Worm (Caenorhabditis elegans) whole organism, L4 larva: ENCODE measurements around the gene pqn-68.

Experiments
- F10B5.3 ChIP-seq: sonication (generic microtip); optimal IDR thresholded peaks from 2 replicates; lab custom pipeline; 2016; ENCODE audit warnings: mild to moderate bottlenecking, missing genetic modification characterization, missing compliant biosample characterization
- F49E8.2 ChIP-seq: sonication (generic microtip); optimal IDR thresholded peaks from 2 replicates; lab custom pipeline; 2016; ENCODE audit warnings: missing compliant biosample characterization, mild to moderate bottlenecking, missing genetic modification characterization, borderline replicate concordance
- Y105C5A.15 ChIP-seq: fragments of 200-800 bp; sonication (Bioruptor generic); IDR thresholded peaks from 2 replicates; pipeline ENCODE4 v1.3.6; 2022; ENCODE audit warnings: missing genetic modification characterization, missing compliant biosample characterization
- Y75B8A.6 ChIP-seq: fragments of 200-800 bp; sonication (Bioruptor generic); IDR thresholded peaks from 2 replicates; pipeline ENCODE4 v1.3.6; 2022; ENCODE audit warnings: missing genetic modification reagents, missing genetic modification characterization, missing compliant biosample characterization
- ZK337.2 ChIP-seq: fragments of 200-800 bp; sonication (Bioruptor generic); IDR thresholded peaks from 2 replicates; pipeline ENCODE4 v1.3.6; 2022; ENCODE audit warnings: missing genetic modification reagents, missing genetic modification characterization, missing compliant biosample characterization
- ceh-82 ChIP-seq: sonication (generic microtip); optimal IDR thresholded peaks from 2 replicates; lab custom pipeline; 2017; ENCODE audit warnings: missing biosample characterization, missing genetic modification characterization
- ces-1 ChIP-seq: fragments of 150-350 bp; sonication (generic microtip); optimal IDR thresholded peaks from 4 replicates; lab custom pipeline; 2014; ENCODE audit warnings: missing biosample characterization, missing genetic modification reagents, missing genetic modification characterization
- daf-16 ChIP-seq, 3 experiments: sonication (generic microtip); optimal IDR thresholded peaks; 2 replicates each; lab custom pipeline; 2016 to 2017; ENCODE audit warnings: missing genetic modification characterization in 3 of 3, missing genetic modification reagents in 3 of 3, mild to moderate bottlenecking in 2 of 3, missing compliant biosample characterization in 2 of 3, missing biosample characterization in 1 of 3, moderate library complexity in 1 of 3
- dmd-9 ChIP-seq: fragments of 200-800 bp; sonication (Bioruptor generic); IDR thresholded peaks from 2 replicates; pipeline ENCODE4 v1.3.6; 2022; ENCODE audit warnings: missing genetic modification reagents, missing genetic modification characterization, missing compliant biosample characterization
- dpl-1 ChIP-seq: fragments of 150-350 bp; optimal IDR thresholded peaks from 2 replicates; lab custom pipeline; 2014; ENCODE audit warnings: missing biosample characterization, missing genetic modification reagents, missing genetic modification characterization
- dve-1 ChIP-seq: sonication (generic microtip); optimal IDR thresholded peaks from 2 replicates; lab custom pipeline; 2017; ENCODE audit warnings: antibody characterized with exemption, mild to moderate bottlenecking, missing genetic modification characterization, missing compliant biosample characterization; ENCODE audit not compliant: insufficient read depth
- egl-27 ChIP-seq: sonication (generic microtip); optimal IDR thresholded peaks from 3 replicates; lab custom pipeline; 2017; ENCODE audit warnings: missing biosample characterization, missing genetic modification reagents, missing genetic modification characterization
- gei-8 ChIP-seq: fragments of 200-800 bp; sonication (Bioruptor generic); optimal IDR thresholded peaks from 2 replicates; lab custom pipeline; 2018; ENCODE audit warnings: mild to moderate bottlenecking, missing genetic modification characterization, missing compliant biosample characterization
- hif-1 ChIP-seq, 2 experiments: sonication (generic microtip); optimal IDR thresholded peaks; 2 replicates each; lab custom pipeline; 2016 to 2017; ENCODE audit warnings: missing compliant biosample characterization in 2 of 2, missing genetic modification characterization in 2 of 2, missing genetic modification reagents in 2 of 2, missing genotype in 2 of 2, mild to moderate bottlenecking in 1 of 2
- hlh-30 ChIP-seq: sonication (generic microtip); optimal IDR thresholded peaks from 2 replicates; lab custom pipeline; 2017; ENCODE audit warnings: antibody characterized with exemption, mild to moderate bottlenecking, missing genetic modification characterization, missing compliant biosample characterization; ENCODE audit not compliant: insufficient read depth
- jun-1 ChIP-seq: fragments of 150-350 bp; optimal IDR thresholded peaks from 2 replicates; lab custom pipeline; 2014; ENCODE audit warnings: missing biosample characterization, missing genetic modification reagents, missing genetic modification characterization
- lin-39 ChIP-seq: fragments of 150-350 bp; optimal IDR thresholded peaks from 2 replicates; lab custom pipeline; 2014; ENCODE audit warnings: missing biosample characterization, missing genetic modification reagents, missing genetic modification characterization
- lir-3 ChIP-seq: sonication (generic microtip); optimal IDR thresholded peaks from 2 replicates; lab custom pipeline; 2016; ENCODE audit warnings: mild to moderate bottlenecking, missing genetic modification characterization, missing compliant biosample characterization
- lsy-2 ChIP-seq, 2 experiments: fragments of 150-350 bp in 1 of 2; sonication (generic microtip) in 1 of 2; optimal IDR thresholded peaks; 2 replicates each; lab custom pipeline; 2014 to 2017; ENCODE audit warnings: missing biosample characterization in 2 of 2, missing genetic modification characterization in 2 of 2
- mxl-2 ChIP-seq: fragments of 200-800 bp; sonication (Bioruptor generic); conservative IDR thresholded peaks from 2 replicates; pipeline ENCODE4 v1.3.6; 2022; ENCODE audit warnings: missing genetic modification reagents, missing genetic modification characterization, missing compliant biosample characterization
- nhr-10 ChIP-seq: fragments of 150-350 bp; optimal IDR thresholded peaks from 2 replicates; lab custom pipeline; 2014; ENCODE audit warnings: missing biosample characterization, missing genetic modification characterization
- nhr-102 ChIP-seq: sonication (generic microtip); optimal IDR thresholded peaks from 2 replicates; lab custom pipeline; 2016; ENCODE audit warnings: mild to moderate bottlenecking, missing genetic modification characterization, moderate library complexity, missing compliant biosample characterization
- nhr-111 ChIP-seq: fragments of 200-800 bp; sonication (Bioruptor generic); optimal IDR thresholded peaks from 2 replicates; lab custom pipeline; 2018; ENCODE audit warnings: mild to moderate bottlenecking, missing genetic modification characterization, missing compliant biosample characterization
- nhr-28 ChIP-seq: fragments of 150-350 bp; optimal IDR thresholded peaks from 2 replicates; lab custom pipeline; 2014; ENCODE audit warnings: missing biosample characterization, missing genetic modification characterization
- nhr-41 ChIP-seq: fragments of 200-800 bp; sonication (Bioruptor generic); IDR thresholded peaks from 2 replicates; pipeline ENCODE4 v1.3.6; 2022; ENCODE audit warnings: missing genetic modification reagents, missing genetic modification characterization, missing compliant biosample characterization
- php-3 ChIP-seq: fragments of 200-800 bp; sonication (Bioruptor generic); IDR thresholded peaks from 2 replicates; pipeline ENCODE4 v1.3.6; 2022; ENCODE audit warnings: missing genetic modification reagents, missing genetic modification characterization, missing compliant biosample characterization
- sdz-12 ChIP-seq: fragments of 200-800 bp; sonication (Bioruptor generic); optimal IDR thresholded peaks from 2 replicates; lab custom pipeline; 2018; ENCODE audit warnings: mild to moderate bottlenecking, missing genetic modification characterization, missing compliant biosample characterization
- skn-1 ChIP-seq: fragments of 150-350 bp; optimal IDR thresholded peaks from 2 replicates; lab custom pipeline; 2014; ENCODE audit warnings: missing biosample characterization, missing genetic modification characterization
- unc-39 ChIP-seq: sonication (generic microtip); optimal IDR thresholded peaks from 2 replicates; lab custom pipeline; 2017; ENCODE audit warnings: missing biosample characterization, missing genetic modification characterization
- unc-62 ChIP-seq, 3 experiments: fragments of 150-350 bp in 1 of 3; sonication (generic microtip); optimal IDR thresholded peaks in 2 of 3; peaks in 1 of 3; 1 replicate in 1 of 3; 2 replicates in 2 of 3; lab custom pipeline; 2014 to 2017; ENCODE audit warnings: missing biosample characterization in 3 of 3, missing genetic modification characterization in 3 of 3, missing genetic modification reagents in 3 of 3, missing genotype in 1 of 3
- zip-11 ChIP-seq: fragments of 200-800 bp; sonication (Bioruptor generic); IDR thresholded peaks from 2 replicates; pipeline ENCODE4 v1.3.6; 2022; ENCODE audit warnings: missing genetic modification characterization, missing compliant biosample characterization
- ztf-7 ChIP-seq: fragments of 150-350 bp; optimal IDR thresholded peaks from 2 replicates; lab custom pipeline; 2014; ENCODE audit warnings: missing biosample characterization, missing genetic modification characterization

pqn-68 gene

ce11 chrV:12961085-12961560 is 8.7 kb downstream of the pqn-68 start, which contains the start of gene mpst-7:
Gene mpst-7, minus strand, starts transcription at chrV:12961135.
- TF ChIP-seq nhr-28 (tag; lab: Kevin White, UChicago) (peak; percentile 12), skn-1 (no peak), gei-8 (GFP tag; lab: Kevin White, UChicago) (no peak), unc-62 (GFP tag; optimal IDR thresholded peaks at IDR 0.05 in 1 of 2; lab: Kevin White, UChicago) (peak in 1 of 2 experiments; percentile 25), unc-62 (tag; optimal IDR thresholded peaks at IDR 0.05; lab: Kevin White, UChicago) (no peak)

DNA sequence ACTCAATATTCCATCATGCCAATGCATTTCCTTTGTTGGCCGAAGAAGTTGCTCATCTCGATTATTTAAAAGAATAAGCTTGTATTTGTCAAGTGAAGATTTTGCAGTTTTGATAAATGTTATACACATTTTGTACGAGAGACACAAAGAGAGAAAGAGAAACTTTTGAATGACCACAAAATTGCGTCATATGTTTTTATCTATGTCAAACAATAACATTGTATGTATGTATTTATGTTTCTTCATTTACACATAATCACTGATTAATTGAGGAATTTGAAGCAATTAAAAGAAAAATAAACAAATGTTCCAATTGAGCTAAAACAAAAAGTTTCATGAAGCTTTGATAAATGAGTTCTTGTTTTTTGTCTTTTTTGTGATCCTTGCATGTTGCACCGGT is 10.8 kb downstream of the pqn-68 start, which contains the start of gene hrg-9:
Gene hrg-9, minus strand, starts transcription at position 152 of the 400 bp plus-strand sequence.
- TF ChIP-seq F10B5.3, result no peak
- peak; percentile 52 for TF ChIP-seq dve-1
- TF ChIP-seq nhr-28 (tag; lab: Kevin White, UChicago), result peak; percentile 37
- peak in 1 of 2 experiments; percentile 28 for TF ChIP-seq lsy-2 (tag; optimal IDR thresholded peaks at IDR 0.05; lab: Kevin White, UChicago)
- peak in 1 of 2 experiments; percentile 47 for TF ChIP-seq daf-16 (GFP tag; optimal IDR thresholded peaks at IDR 0.05; lab: Kevin White, UChicago)
- peak; percentile 23 for TF ChIP-seq daf-16 (tag; optimal IDR thresholded peaks at IDR 0.05; lab: Kevin White, UChicago)
- no peak for TF ChIP-seq php-3 (GFP tag; lab: Robert Waterston, UW)
- peak; percentile 38 for TF ChIP-seq hlh-30 (tag; lab: Kevin White, UChicago)
- TF ChIP-seq lin-39 (tag; lab: Kevin White, UChicago), result no peak
- no peak for TF ChIP-seq dpl-1
- no peak for TF ChIP-seq F49E8.2
- no peak for TF ChIP-seq lir-3
- TF ChIP-seq nhr-41 (GFP tag; lab: Robert Waterston, UW), result no peak
- TF ChIP-seq ztf-7 (tag; lab: Kevin White, UChicago), result peak; percentile 95
- TF ChIP-seq, all 104 proteins: peak for 6

ce11 chrV:12964076-12964475 is 11.6 kb downstream of the pqn-68 start, which contains the start of gene srd-35:
Gene srd-35, plus strand, starts transcription at chrV:12964376.
- TF ChIP-seq php-3 (GFP tag; lab: Robert Waterston, UW), result no peak
- TF ChIP-seq hif-1 (tag; optimal IDR thresholded peaks at IDR 0.05; lab: Kevin White, UChicago), result no peak
- no peak for TF ChIP-seq ZK337.2 (GFP tag; lab: Robert Waterston, UW)

- TF ChIP-seq zip-11 (GFP tag; lab: Robert Waterston, UW) (no peak), Y105C5A.15 (GFP tag; lab: Robert Waterston, UW) (no peak), ceh-82 (no peak), hif-1 (tag; optimal IDR thresholded peaks at IDR 0.05; lab: Kevin White, UChicago) (no peak), egl-27 (no peak), sdz-12 (GFP tag; lab: Kevin White, UChicago) (no peak), mxl-2 (GFP tag; lab: Robert Waterston, UW) (no peak), nhr-10 (tag; lab: Kevin White, UChicago) (no peak), unc-39 (tag; lab: Kevin White, UChicago) (no peak), ces-1 (GFP tag; lab: Kevin White, UChicago) (no peak), php-3 (GFP tag; lab: Robert Waterston, UW) (no peak), ZK337.2 (GFP tag; lab: Robert Waterston, UW) (no peak), Y75B8A.6 (GFP tag; lab: Robert Waterston, UW) (no peak), nhr-111 (no peak), jun-1 (tag; lab: Kevin White, UChicago) (no peak), nhr-102 (tag; lab: Kevin White, UChicago) (no peak), lsy-2 (tag; optimal IDR thresholded peaks at IDR 0.05; lab: Kevin White, UChicago) (no peak), dmd-9 (GFP tag; lab: Robert Waterston, UW) (no peak), dpl-1 (no peak)
These were observed 14.7 kb downstream of the pqn-68 start, which contains the start of gene R186.3 for ce11 chrV:12967110-12967509. Gene R186.3, minus strand, starts transcription at chrV:12967210.
